Fruit fly (Drosophila melanogaster) Kc167 (cell line): ENCODE data around the gene ball.

ENCODE experiments used
- Myc ChIP-seq: fragments of >200 bp; optimal IDR thresholded peaks from 2 replicates; lab custom pipeline; 2017; ENCODE audit warnings: missing external identifiers
- Sin3A ChIP-seq: fragments of >200 bp; optimal IDR thresholded peaks from 2 replicates; lab custom pipeline; 2018; ENCODE audit warnings: missing external identifiers
- h ChIP-seq: fragments of >200 bp; optimal IDR thresholded peaks from 3 replicates; lab custom pipeline; 2018; ENCODE audit warnings: missing external identifiers
- insv ChIP-seq: fragments of >200 bp; optimal IDR thresholded peaks from 3 replicates; lab custom pipeline; 2018; ENCODE audit warnings: missing external identifiers
- psq ChIP-seq: fragments of >200 bp; optimal IDR thresholded peaks from 2 replicates; lab custom pipeline; 2017; ENCODE audit warnings: missing external identifiers
- ttk ChIP-seq: sonication (Bioruptor generic); optimal IDR thresholded peaks from 2 replicates; lab custom pipeline; 2017; ENCODE audit warnings: missing external identifiers

DNA sequence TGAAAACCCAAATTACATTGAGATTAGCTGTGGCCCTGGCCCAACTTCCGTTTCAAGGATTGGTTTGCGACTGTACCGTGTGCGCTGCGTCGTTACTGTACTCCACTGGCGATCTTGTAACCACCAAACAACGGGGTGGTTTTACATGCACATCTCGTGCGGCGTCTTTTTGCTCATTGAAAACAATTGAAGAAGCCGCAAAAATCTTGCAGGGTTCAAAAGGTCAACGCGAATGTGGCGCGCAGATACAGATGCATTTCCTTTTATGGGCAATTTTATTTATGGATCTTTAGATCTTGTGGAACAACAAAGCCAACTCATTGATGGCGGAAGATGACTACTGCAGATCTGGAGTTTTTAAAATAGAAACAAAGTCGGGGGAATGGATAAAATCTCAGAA is 3.9 kb upstream of the ball start:
- TF ChIP-seq psq (lab: Kevin White, UChicago) (no peak), h (lab: Kevin White, UChicago) (no peak), Sin3A (no peak), ttk (lab: Kevin White, UChicago) (no peak), insv (lab: Kevin White, UChicago) (no peak), Myc (no peak)
